Fruit fly (Drosophila melanogaster) whole organism, embryonic: ENCODE results near the gene CG16734.
A peak's percentile ranks its signal among the peaks of the same experiment; 100 is the strongest.

Experiments used
- Asciz ChIP-seq: fragments of 200-800 bp; sonication (Bioruptor generic); optimal IDR thresholded peaks from 2 replicates; lab custom pipeline; 2017; ENCODE audit warnings: missing biosample characterization, mild to moderate bottlenecking, missing genetic modification characterization, missing genetic modification reagents
- Atf6 ChIP-seq: fragments of 200-800 bp; sonication (Bioruptor generic); IDR thresholded peaks from 2 replicates; pipeline ENCODE4 v1.3.6; 2022; ENCODE audit warnings: missing biosample characterization, missing genetic modification characterization
- Bteb2 ChIP-seq: fragments of 200-800 bp; sonication (Bioruptor generic); optimal IDR thresholded peaks from 2 replicates; lab custom pipeline; 2016; ENCODE audit warnings: missing biosample characterization, missing genetic modification characterization
- CG10543 ChIP-seq: fragments of 200-800 bp; sonication (Bioruptor generic); optimal IDR thresholded peaks from 3 replicates; lab custom pipeline; 2017; ENCODE audit warnings: missing biosample characterization, mild to moderate bottlenecking, missing genetic modification characterization, moderate library complexity
- CG12219 ChIP-seq: fragments of 200-800 bp; sonication (Bioruptor generic); optimal IDR thresholded peaks from 3 replicates; lab custom pipeline; 2018; ENCODE audit warnings: missing biosample characterization, mild to moderate bottlenecking, missing genetic modification characterization
- CG12391 ChIP-seq: fragments of 200-800 bp; sonication (Bioruptor generic); optimal IDR thresholded peaks from 3 replicates; lab custom pipeline; 2018; ENCODE audit warnings: missing biosample characterization, mild to moderate bottlenecking, missing genetic modification characterization, moderate library complexity
- CG12659 ChIP-seq: fragments of 200-800 bp; sonication (Bioruptor generic); optimal IDR thresholded peaks from 3 replicates; lab custom pipeline; 2017; ENCODE audit warnings: mild to moderate bottlenecking, missing biosample characterization, missing genetic modification reagents, missing genetic modification characterization
- CG13287 ChIP-seq: fragments of 200-800 bp; sonication (Bioruptor generic); IDR thresholded peaks from 2 replicates; pipeline ENCODE4 v1.3.6; 2022; ENCODE audit warnings: missing biosample characterization, missing genetic modification characterization; ENCODE audit not compliant: partially characterized antibody
- CG15073 ChIP-seq: fragments of 200-800 bp; sonication (Bioruptor generic); optimal IDR thresholded peaks from 2 replicates; lab custom pipeline; 2016; ENCODE audit warnings: missing biosample characterization, missing genetic modification characterization
- CG16863 ChIP-seq: fragments of 200-800 bp; sonication (Bioruptor generic); optimal IDR thresholded peaks from 3 replicates; lab custom pipeline; 2016; ENCODE audit warnings: missing biosample characterization, missing genetic modification characterization
- CG17802 ChIP-seq: fragments of 200-800 bp; sonication (Bioruptor generic); optimal IDR thresholded peaks from 2 replicates; lab custom pipeline; 2018; ENCODE audit warnings: missing biosample characterization, mild to moderate bottlenecking, missing genetic modification characterization, moderate library complexity
- CG18619 ChIP-seq: fragments of 200-800 bp; sonication (Bioruptor generic); optimal IDR thresholded peaks from 3 replicates; lab custom pipeline; 2017; ENCODE audit warnings: missing biosample characterization, mild to moderate bottlenecking, missing genetic modification characterization
- CG2116 ChIP-seq: fragments of 200-800 bp; sonication (Bioruptor generic); optimal IDR thresholded peaks from 3 replicates; lab custom pipeline; 2018; ENCODE audit warnings: missing biosample characterization, mild to moderate bottlenecking, missing genetic modification characterization
- CG2889 ChIP-seq: fragments of 200-800 bp; sonication (Bioruptor generic); IDR thresholded peaks from 3 replicates; pipeline ENCODE4 v1.3.6; 2022; ENCODE audit warnings: missing biosample characterization, missing genetic modification characterization
- CG32767 ChIP-seq: fragments of 200-800 bp; sonication (Bioruptor generic); IDR thresholded peaks from 2 replicates; pipeline ENCODE4 v1.3.6; 2022; ENCODE audit warnings: missing biosample characterization, missing genetic modification characterization
- CG33557 ChIP-seq: fragments of 200-800 bp; sonication (Bioruptor generic); optimal IDR thresholded peaks from 2 replicates; lab custom pipeline; 2019; ENCODE audit warnings: missing biosample characterization, mild to moderate bottlenecking, missing genetic modification characterization, moderate library complexity
- CG3847 ChIP-seq: fragments of 200-800 bp; sonication (Bioruptor generic); IDR thresholded peaks from 2 replicates; pipeline ENCODE4 v1.3.6; 2022; ENCODE audit warnings: missing biosample characterization, missing genetic modification characterization
- CG4282 ChIP-seq: fragments of 200-800 bp; sonication (Bioruptor generic); optimal IDR thresholded peaks from 2 replicates; lab custom pipeline; 2016; ENCODE audit warnings: missing biosample characterization, missing genetic modification characterization
- CG4404 ChIP-seq: fragments of 200-800 bp; sonication (Bioruptor generic); IDR thresholded peaks from 2 replicates; pipeline ENCODE4 v1.3.6; 2022; ENCODE audit warnings: missing biosample characterization, missing genetic modification characterization
- CG4424 ChIP-seq: fragments of 200-800 bp; sonication (Bioruptor generic); optimal IDR thresholded peaks from 3 replicates; lab custom pipeline; 2016; ENCODE audit warnings: missing biosample characterization, missing genetic modification characterization
- CG8478 ChIP-seq: fragments of >200 bp; optimal IDR thresholded peaks from 2 replicates; lab custom pipeline; 2018
- CHES-1-like ChIP-seq: fragments of 200-800 bp; sonication (Bioruptor generic); optimal IDR thresholded peaks from 2 replicates; lab custom pipeline; 2016; ENCODE audit warnings: missing biosample characterization, missing genetic modification characterization
- Dref ChIP-seq: fragments of 200-800 bp; sonication (Bioruptor generic); IDR thresholded peaks from 2 replicates; pipeline ENCODE4 v1.3.6; 2022; ENCODE audit warnings: missing biosample characterization, missing genetic modification characterization
- HLHmδ ChIP-seq: fragments of 200-800 bp; sonication (Bioruptor generic); optimal IDR thresholded peaks from 2 replicates; lab custom pipeline; 2018; ENCODE audit warnings: missing biosample characterization, mild to moderate bottlenecking, missing genetic modification characterization, moderate library complexity
- Hmx ChIP-seq: fragments of 200-800 bp; sonication (Bioruptor generic); optimal IDR thresholded peaks from 2 replicates; lab custom pipeline; 2016; ENCODE audit warnings: missing biosample characterization, missing genetic modification characterization
- Lpt ChIP-seq: fragments of >200 bp; optimal IDR thresholded peaks from 2 replicates; lab custom pipeline; 2018; ENCODE audit warnings: missing biosample characterization, missing genetic modification characterization
- Rfx ChIP-seq: fragments of 200-800 bp; sonication (Bioruptor generic); IDR thresholded peaks from 2 replicates; pipeline ENCODE4 v1.3.6; 2022; ENCODE audit warnings: missing biosample characterization, missing genetic modification characterization
- Sox102F ChIP-seq: fragments of 200-800 bp; sonication (Bioruptor generic); optimal IDR thresholded peaks from 2 replicates; lab custom pipeline; 2018; ENCODE audit warnings: missing biosample characterization, mild to moderate bottlenecking, missing genetic modification characterization, moderate library complexity
- Stat92E ChIP-seq, 3 experiments: fragments of >200 bp in 2 of 3; fragments of 200-800 bp in 1 of 3; sonication (Bioruptor generic) in 1 of 3; optimal IDR thresholded peaks; 2 replicates each; lab custom pipeline; 2017 to 2019; ENCODE audit warnings: missing biosample characterization in 3 of 3, missing genetic modification characterization in 3 of 3, mild to moderate bottlenecking in 1 of 3, moderate library complexity in 1 of 3
- ab ChIP-seq: fragments of 200-800 bp; sonication (Bioruptor generic); optimal IDR thresholded peaks from 2 replicates; lab custom pipeline; 2016; ENCODE audit warnings: missing biosample characterization, missing genetic modification characterization
- abd-A ChIP-seq: fragments of 200-800 bp; sonication (Bioruptor generic); optimal IDR thresholded peaks from 3 replicates; lab custom pipeline; 2019; ENCODE audit warnings: missing biosample characterization, mild to moderate bottlenecking, missing genetic modification characterization, moderate library complexity
- amos ChIP-seq: fragments of 200-800 bp; sonication (Bioruptor generic); IDR thresholded peaks from 2 replicates; pipeline ENCODE4 v1.3.6; 2022; ENCODE audit warnings: missing biosample characterization, missing genetic modification characterization; ENCODE audit not compliant: partially characterized antibody
- ase ChIP-seq: fragments of 200-800 bp; sonication (Bioruptor generic); IDR thresholded peaks from 3 replicates; pipeline ENCODE4 v1.3.6; 2022; ENCODE audit warnings: missing biosample characterization, missing genetic modification characterization
- cato ChIP-seq: fragments of 200-800 bp; sonication (Bioruptor generic); optimal IDR thresholded peaks from 2 replicates; lab custom pipeline; 2016; ENCODE audit warnings: missing biosample characterization, missing genetic modification characterization, borderline replicate concordance
- dpn ChIP-seq, 2 experiments: fragments of 200-800 bp; sonication (Bioruptor generic); optimal IDR thresholded peaks; 3 replicates each; lab custom pipeline; 2016; ENCODE audit warnings: missing biosample characterization in 2 of 2, missing genetic modification characterization in 2 of 2
- eve ChIP-seq, 2 experiments: fragments of >200 bp; optimal IDR thresholded peaks; 2 replicates each; lab custom pipeline; 2017; ENCODE audit warnings: missing biosample characterization in 2 of 2, missing genetic modification characterization in 2 of 2
- gem ChIP-seq: fragments of 200-800 bp; sonication (Bioruptor generic); optimal IDR thresholded peaks from 2 replicates; lab custom pipeline; 2019; ENCODE audit warnings: missing biosample characterization, mild to moderate bottlenecking, missing genetic modification characterization, moderate library complexity
- gfzf ChIP-seq: fragments of 200-800 bp; sonication (Bioruptor generic); optimal IDR thresholded peaks from 2 replicates; lab custom pipeline; 2016; ENCODE audit warnings: missing biosample characterization, mild to moderate bottlenecking, missing genetic modification characterization, moderate library complexity
- grn ChIP-seq: fragments of 200-800 bp; sonication (Bioruptor generic); optimal IDR thresholded peaks from 3 replicates; lab custom pipeline; 2017; ENCODE audit warnings: missing biosample characterization, missing genetic modification characterization
- gsb ChIP-seq: fragments of 200-800 bp; sonication (Bioruptor generic); IDR thresholded peaks from 2 replicates; pipeline ENCODE4 v1.3.6; 2022; ENCODE audit warnings: missing biosample characterization, missing genetic modification characterization
- gt ChIP-seq: fragments of 200-800 bp; sonication (Bioruptor generic); IDR thresholded peaks from 2 replicates; pipeline ENCODE4 v1.3.6; 2022; ENCODE audit warnings: missing biosample characterization, missing genetic modification characterization
- kah ChIP-seq: fragments of 200-800 bp; sonication (Bioruptor generic); optimal IDR thresholded peaks from 2 replicates; lab custom pipeline; 2018; ENCODE audit warnings: missing biosample characterization, mild to moderate bottlenecking, missing genetic modification characterization
- kni ChIP-seq: fragments of 200-800 bp; sonication (Bioruptor generic); optimal IDR thresholded peaks from 3 replicates; lab custom pipeline; 2017; ENCODE audit warnings: mild to moderate bottlenecking, missing biosample characterization, missing genetic modification reagents, missing genetic modification characterization
- lola ChIP-seq, 3 experiments: fragments of >200 bp in 2 of 3; fragments of 200-800 bp in 1 of 3; sonication (Bioruptor generic) in 1 of 3; optimal IDR thresholded peaks; 2 replicates each; lab custom pipeline; 2017 to 2019; ENCODE audit warnings: missing biosample characterization in 3 of 3, missing genetic modification characterization in 3 of 3, mild to moderate bottlenecking in 1 of 3, moderate library complexity in 1 of 3
- nau ChIP-seq: fragments of 200-800 bp; sonication (Bioruptor generic); optimal IDR thresholded peaks from 3 replicates; lab custom pipeline; 2017; ENCODE audit warnings: missing biosample characterization, mild to moderate bottlenecking, missing genetic modification characterization, missing genetic modification reagents
- pb ChIP-seq: fragments of 200-800 bp; sonication (Bioruptor generic); optimal IDR thresholded peaks from 3 replicates; lab custom pipeline; 2016; ENCODE audit warnings: missing biosample characterization, missing genetic modification characterization
- repo ChIP-seq: fragments of 200-800 bp; sonication (Bioruptor generic); optimal IDR thresholded peaks from 2 replicates; lab custom pipeline; 2016; ENCODE audit warnings: missing biosample characterization, missing genetic modification characterization
- shn ChIP-seq: fragments of 200-800 bp; sonication (Bioruptor generic); optimal IDR thresholded peaks from 3 replicates; lab custom pipeline; 2016; ENCODE audit warnings: missing biosample characterization, missing genetic modification characterization
- sug ChIP-seq: fragments of 200-800 bp; optimal IDR thresholded peaks from 2 replicates; lab custom pipeline; 2019; ENCODE audit warnings: missing biosample characterization, mild to moderate bottlenecking, missing genetic modification characterization, moderate library complexity
- tna ChIP-seq: fragments of 200-800 bp; sonication (Bioruptor generic); IDR thresholded peaks from 2 replicates; pipeline ENCODE4 v1.3.6; 2022; ENCODE audit warnings: missing biosample characterization, missing genetic modification characterization; ENCODE audit not compliant: partially characterized antibody

Gene CG16734

DNA sequence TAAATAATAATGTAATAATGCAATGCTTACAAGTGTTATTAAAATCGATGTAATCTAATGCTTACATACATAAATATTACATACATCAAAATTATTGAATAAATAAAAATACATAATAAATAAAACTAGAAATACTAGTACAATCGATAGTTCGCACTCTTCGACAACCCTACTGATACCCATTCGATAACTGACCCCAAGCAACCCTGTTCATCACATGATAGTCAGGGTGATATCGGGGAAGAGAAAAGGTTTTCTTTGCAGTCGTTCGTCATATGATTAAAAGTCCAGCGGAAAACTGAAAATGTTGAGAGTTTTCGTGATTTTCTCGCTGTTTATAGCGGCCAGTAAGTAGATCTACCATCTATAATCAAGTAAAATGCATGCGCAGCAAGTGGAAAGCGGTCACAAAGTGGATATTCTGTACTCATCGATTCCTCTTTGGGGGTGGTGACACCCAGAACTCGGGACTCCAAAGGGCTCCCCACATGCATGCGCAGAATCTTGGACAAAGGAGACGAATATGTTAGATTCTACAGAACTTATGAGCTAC lies 5.6 kb downstream of the CG16734 start, which contains the start of gene ATP6AP2 (continued):
- TF ChIP-seq CHES-1-like (peak; percentile 26), CG12391 (tag; lab: Kevin White, UChicago) (peak; percentile 82), eve (GFP tag; optimal IDR thresholded peaks at IDR 0.05; lab: Kevin White, UChicago) (no peak), kni (GFP tag; lab: Kevin White, UChicago) (peak; percentile 14), ab (GFP tag; lab: Kevin White, UChicago) (no peak), gsb (GFP tag; lab: Robert Waterston, UW) (no peak), repo (GFP tag; lab: Kevin White, UChicago) (no peak), Sox102F (GFP tag; lab: Kevin White, UChicago) (no peak), Rfx (peak; percentile 84), CG4424 (GFP tag; lab: Kevin White, UChicago) (peak; percentile 44), lola (GFP tag; optimal IDR thresholded peaks at IDR 0.05; lab: Kevin White, UChicago) (peak in 1 of 3 experiments; percentile 41), abd-A (tag; lab: Kevin White, UChicago) (no peak), CG33557 (GFP tag; lab: Kevin White, UChicago) (peak; percentile 42), Dref (GFP tag; lab: Robert Waterston, UW) (peak; percentile 96), CG3847 (GFP tag; lab: Robert Waterston, UW) (peak; percentile 74), nau (no peak), Stat92E (GFP tag; optimal IDR thresholded peaks at IDR 0.05; lab: Kevin White, UChicago) (peak in 1 of 3 experiments; percentile 55), Hmx (no peak), CG8478 (lab: Kevin White, UChicago) (no peak), amos (GFP tag; lab: Robert Waterston, UW) (peak; percentile 84), cato (GFP tag; lab: Kevin White, UChicago) (no peak), ase (GFP tag; lab: Robert Waterston, UW) (no peak; the same call in 2 of the 3 replicates), CG10543 (peak; percentile 67), Bteb2 (GFP tag; lab: Kevin White, UChicago) (no peak), CG13287 (GFP tag; lab: Robert Waterston, UW) (peak; percentile 86), grn (no peak), CG17802 (no peak), Asciz (GFP tag; lab: Kevin White, UChicago) (no peak), CG4282 (GFP tag; lab: Kevin White, UChicago) (no peak), CG2889 (no peak), CG4404 (GFP tag; lab: Robert Waterston, UW) (no peak), CG16863 (GFP tag; lab: Kevin White, UChicago) (no peak), HLHmδ (GFP tag; lab: Kevin White, UChicago) (peak; percentile 29), dpn (GFP tag; optimal IDR thresholded peaks at IDR 0.05; lab: Kevin White, UChicago) (peak; percentile 33 to 69), CG12659 (GFP tag; lab: Kevin White, UChicago) (peak; percentile 85), CG12219 (GFP tag; lab: Kevin White, UChicago) (no peak), tna (peak; percentile 51; the same call in 1 of the 2 replicates), Atf6 (GFP tag; lab: Robert Waterston, UW) (peak; percentile 62; the same call in 1 of the 2 replicates), Lpt (GFP tag; lab: Kevin White, UChicago) (no peak), CG18619 (GFP tag; lab: Kevin White, UChicago) (no peak), CG32767 (GFP tag; lab: Robert Waterston, UW) (no peak), shn (GFP tag; lab: Kevin White, UChicago) (no peak), CG2116 (peak; percentile 99), sug (tag; lab: Kevin White, UChicago) (peak; percentile 80), gem (tag; lab: Kevin White, UChicago) (no peak), pb (no peak), CG15073 (GFP tag; lab: Kevin White, UChicago) (no peak), gfzf (peak; percentile 5), gt (no peak), kah (GFP tag; lab: Kevin White, UChicago) (no peak)
